Worm (Caenorhabditis elegans) whole organism, L1 larva: ENCODE results near the gene col-69.

Source experiments
- C34B4.2 ChIP-seq: sonication (generic microtip); optimal IDR thresholded peaks from 2 replicates; lab custom pipeline; 2017; ENCODE audit warnings: mild to moderate bottlenecking, missing genetic modification characterization, missing compliant biosample characterization
- Y116A8C.19 ChIP-seq: sonication (generic microtip); optimal IDR thresholded peaks from 2 replicates; lab custom pipeline; 2016; ENCODE audit warnings: missing compliant biosample characterization, missing genetic modification characterization, borderline replicate concordance
- alr-1 ChIP-seq: fragments of 200-800 bp; sonication (Bioruptor generic); optimal IDR thresholded peaks from 2 replicates; lab custom pipeline; 2018; ENCODE audit warnings: borderline replicate concordance, mild to moderate bottlenecking, missing genetic modification characterization, missing compliant biosample characterization
- ama-1 ChIP-seq: fragments of 150-350 bp; optimal IDR thresholded peaks from 2 replicates; lab custom pipeline; 2014
- blmp-1 ChIP-seq: fragments of 150-350 bp; optimal IDR thresholded peaks from 2 replicates; lab custom pipeline; 2014; ENCODE audit warnings: missing biosample characterization, missing genetic modification characterization
- ceh-63 ChIP-seq: fragments of 200-800 bp; sonication (Bioruptor generic); optimal IDR thresholded peaks from 2 replicates; lab custom pipeline; 2018; ENCODE audit warnings: mild to moderate bottlenecking, missing genetic modification characterization, missing compliant biosample characterization
- ceh-82 ChIP-seq, 3 experiments: fragments of 150-350 bp in 1 of 3; sonication (generic microtip) in 2 of 3; optimal IDR thresholded peaks; 2 replicates each; lab custom pipeline; 2014 to 2017; ENCODE audit warnings: missing biosample characterization in 3 of 3, missing genetic modification characterization in 3 of 3
- ceh-88 ChIP-seq: fragments of 200-800 bp; sonication (Bioruptor generic); IDR thresholded peaks from 2 replicates; pipeline ENCODE4 v1.3.6; 2022; ENCODE audit warnings: missing genetic modification characterization, missing compliant biosample characterization
- ceh-90 ChIP-seq: sonication (generic microtip); optimal IDR thresholded peaks from 2 replicates; lab custom pipeline; 2016; ENCODE audit warnings: missing genetic modification characterization, missing compliant biosample characterization
- ces-1 ChIP-seq: fragments of 150-350 bp; optimal IDR thresholded peaks from 2 replicates; lab custom pipeline; 2014; ENCODE audit warnings: missing biosample characterization, missing genetic modification reagents, missing genetic modification characterization
- dsc-1 ChIP-seq: sonication (generic microtip); optimal IDR thresholded peaks from 2 replicates; lab custom pipeline; 2016; ENCODE audit warnings: mild to moderate bottlenecking, missing genetic modification characterization, missing compliant biosample characterization
- efl-1 ChIP-seq, 4 experiments: fragments of 150-350 bp; optimal IDR thresholded peaks in 3 of 4; peaks in 1 of 4; 1 replicate in 1 of 4; 2 replicates in 3 of 4; lab custom pipeline; 2014; ENCODE audit warnings: missing biosample characterization in 2 of 4, missing genetic modification characterization in 2 of 4, missing genetic modification reagents in 2 of 4
- efl-3 ChIP-seq: fragments of 200-800 bp; sonication (Bioruptor generic); optimal IDR thresholded peaks from 2 replicates; lab custom pipeline; 2018; ENCODE audit warnings: mild to moderate bottlenecking, missing genetic modification characterization, missing compliant biosample characterization
- egl-27 ChIP-seq, 2 experiments: fragments of 150-350 bp in 1 of 2; sonication (generic microtip); optimal IDR thresholded peaks; 3 replicates each; lab custom pipeline; 2017 to 2018; ENCODE audit warnings: missing biosample characterization in 2 of 2, missing genetic modification characterization in 2 of 2, missing genetic modification reagents in 2 of 2
- fkh-10 ChIP-seq: sonication (generic microtip); optimal IDR thresholded peaks from 2 replicates; lab custom pipeline; 2017; ENCODE audit warnings: missing biosample characterization, missing genetic modification reagents, missing genetic modification characterization
- fkh-4 ChIP-seq: sonication (generic microtip); optimal IDR thresholded peaks from 2 replicates; lab custom pipeline; 2016; ENCODE audit warnings: missing compliant biosample characterization, missing genetic modification characterization, borderline replicate concordance
- fkh-8 ChIP-seq: sonication (generic microtip); optimal IDR thresholded peaks from 2 replicates; lab custom pipeline; 2016; ENCODE audit warnings: mild to moderate bottlenecking, missing genetic modification characterization, missing compliant biosample characterization
- fos-1 ChIP-seq: fragments of 150-350 bp; optimal IDR thresholded peaks from 2 replicates; lab custom pipeline; 2014; ENCODE audit warnings: missing biosample characterization, missing genetic modification characterization
- hlh-17 ChIP-seq: fragments of 200-800 bp; sonication (Bioruptor generic); optimal IDR thresholded peaks from 2 replicates; lab custom pipeline; 2018; ENCODE audit warnings: missing genetic modification characterization, mild to moderate bottlenecking, missing compliant biosample characterization, moderate library complexity, borderline replicate concordance
- hpl-2 ChIP-seq: fragments of 150-350 bp; optimal IDR thresholded peaks from 2 replicates; lab custom pipeline; 2014; ENCODE audit warnings: missing biosample characterization, missing genetic modification reagents, missing genetic modification characterization
- isw-1 ChIP-seq: fragments of 200-800 bp; sonication (Bioruptor generic); IDR thresholded peaks from 2 replicates; pipeline ENCODE4 v1.3.6; 2022; ENCODE audit warnings: missing genetic modification characterization, missing compliant biosample characterization
- jun-1 ChIP-seq: fragments of 150-350 bp; optimal IDR thresholded peaks from 2 replicates; lab custom pipeline; 2014; ENCODE audit warnings: missing biosample characterization, missing genetic modification reagents, missing genetic modification characterization
- lin-35 ChIP-seq, 2 experiments: fragments of 150-350 bp; optimal IDR thresholded peaks; 2 replicates each; lab custom pipeline; 2014; ENCODE audit warnings: missing biosample characterization in 2 of 2, missing genetic modification characterization in 2 of 2, missing genetic modification reagents in 2 of 2
- lin-39 ChIP-seq: fragments of 150-350 bp; optimal IDR thresholded peaks from 2 replicates; lab custom pipeline; 2014; ENCODE audit warnings: missing biosample characterization, missing genetic modification reagents, missing genetic modification characterization
- lir-3 ChIP-seq: sonication (generic microtip); optimal IDR thresholded peaks from 2 replicates; lab custom pipeline; 2016; ENCODE audit warnings: mild to moderate bottlenecking, missing genetic modification characterization, moderate library complexity, missing compliant biosample characterization; ENCODE audit not compliant: poor library complexity
- lsy-2 ChIP-seq, 2 experiments: fragments of 150-350 bp; optimal IDR thresholded peaks; 2 replicates each; lab custom pipeline; 2014; ENCODE audit warnings: missing biosample characterization in 2 of 2, missing genetic modification characterization in 2 of 2
- mef-2 ChIP-seq: fragments of 150-350 bp; optimal IDR thresholded peaks from 2 replicates; lab custom pipeline; 2014; ENCODE audit warnings: missing biosample characterization, missing genetic modification characterization
- nhr-11 ChIP-seq: fragments of 150-350 bp; optimal IDR thresholded peaks from 2 replicates; lab custom pipeline; 2014; ENCODE audit warnings: missing biosample characterization, missing genetic modification characterization
- nhr-19 ChIP-seq: fragments of 200-800 bp; sonication (Bioruptor generic); conservative IDR thresholded peaks from 2 replicates; pipeline ENCODE4 v1.3.6; 2022; ENCODE audit warnings: missing genetic modification characterization, missing compliant biosample characterization
- nhr-28 ChIP-seq: fragments of 150-350 bp; optimal IDR thresholded peaks from 2 replicates; lab custom pipeline; 2014; ENCODE audit warnings: missing biosample characterization, missing genetic modification characterization
- nhr-47 ChIP-seq: sonication (generic microtip); optimal IDR thresholded peaks from 2 replicates; lab custom pipeline; 2016; ENCODE audit warnings: mild to moderate bottlenecking, missing genetic modification characterization, moderate library complexity, missing compliant biosample characterization
- nhr-71 ChIP-seq: sonication (generic microtip); optimal IDR thresholded peaks from 2 replicates; lab custom pipeline; 2016; ENCODE audit warnings: mild to moderate bottlenecking, missing genetic modification characterization, moderate library complexity, missing compliant biosample characterization
- nhr-77 ChIP-seq: fragments of 150-350 bp; optimal IDR thresholded peaks from 2 replicates; lab custom pipeline; 2014; ENCODE audit warnings: missing biosample characterization, missing genetic modification characterization
- nhr-90 ChIP-seq: sonication (generic microtip); optimal IDR thresholded peaks from 2 replicates; lab custom pipeline; 2016; ENCODE audit warnings: mild to moderate bottlenecking, missing genetic modification characterization, missing compliant biosample characterization; ENCODE audit not compliant: poor library complexity
- pag-3 ChIP-seq: sonication (generic microtip); optimal IDR thresholded peaks from 2 replicates; lab custom pipeline; 2017; ENCODE audit warnings: missing genetic modification characterization, mild to moderate bottlenecking, missing compliant biosample characterization, antibody characterized with exemption, borderline replicate concordance; ENCODE audit not compliant: insufficient read depth
- pax-3 ChIP-seq: fragments of 200-800 bp; sonication (Bioruptor generic); optimal IDR thresholded peaks from 2 replicates; lab custom pipeline; 2018; ENCODE audit warnings: mild to moderate bottlenecking, missing genetic modification characterization, moderate library complexity, missing compliant biosample characterization
- rnt-1 ChIP-seq: sonication (generic microtip); optimal IDR thresholded peaks from 2 replicates; lab custom pipeline; 2016; ENCODE audit warnings: mild to moderate bottlenecking, missing genetic modification characterization, moderate library complexity, missing compliant biosample characterization
- snpc-4 ChIP-seq: fragments of 150-350 bp; optimal IDR thresholded peaks from 2 replicates; lab custom pipeline; 2014; ENCODE audit warnings: missing biosample characterization, missing genetic modification characterization
- sox-4 ChIP-seq: sonication (generic microtip); optimal IDR thresholded peaks from 2 replicates; lab custom pipeline; 2016; ENCODE audit warnings: missing genetic modification characterization, missing compliant biosample characterization
- sptf-1 ChIP-seq: fragments of 150-350 bp; optimal IDR thresholded peaks from 2 replicates; lab custom pipeline; 2014; ENCODE audit warnings: missing biosample characterization, missing genetic modification characterization
- sup-37 ChIP-seq: fragments of 200-800 bp; sonication (Bioruptor generic); optimal IDR thresholded peaks from 2 replicates; lab custom pipeline; 2018; ENCODE audit warnings: mild to moderate bottlenecking, missing genetic modification characterization, missing compliant biosample characterization
- tbx-2 ChIP-seq: sonication (generic microtip); optimal IDR thresholded peaks from 2 replicates; lab custom pipeline; 2016; ENCODE audit warnings: missing genetic modification characterization, missing compliant biosample characterization
- tlp-1 ChIP-seq: fragments of 150-350 bp; optimal IDR thresholded peaks from 2 replicates; lab custom pipeline; 2014; ENCODE audit warnings: missing biosample characterization, missing genetic modification characterization
- unc-86 ChIP-seq: sonication (generic microtip); optimal IDR thresholded peaks from 2 replicates; lab custom pipeline; 2016; ENCODE audit warnings: missing genetic modification characterization, missing compliant biosample characterization
- unc-98 ChIP-seq: fragments of 200-800 bp; sonication (Bioruptor generic); IDR thresholded peaks from 2 replicates; pipeline ENCODE4 v1.3.6; 2022; ENCODE audit warnings: missing genetic modification characterization, missing compliant biosample characterization
- vab-15 ChIP-seq: sonication (generic microtip); optimal IDR thresholded peaks from 2 replicates; lab custom pipeline; 2017; ENCODE audit warnings: missing genotype, mild to moderate bottlenecking, missing genetic modification characterization, missing compliant biosample characterization
- zag-1 ChIP-seq: fragments of 150-350 bp; optimal IDR thresholded peaks from 2 replicates; lab custom pipeline; 2014; ENCODE audit warnings: missing biosample characterization, missing genetic modification characterization

The col-69 gene

DNA sequence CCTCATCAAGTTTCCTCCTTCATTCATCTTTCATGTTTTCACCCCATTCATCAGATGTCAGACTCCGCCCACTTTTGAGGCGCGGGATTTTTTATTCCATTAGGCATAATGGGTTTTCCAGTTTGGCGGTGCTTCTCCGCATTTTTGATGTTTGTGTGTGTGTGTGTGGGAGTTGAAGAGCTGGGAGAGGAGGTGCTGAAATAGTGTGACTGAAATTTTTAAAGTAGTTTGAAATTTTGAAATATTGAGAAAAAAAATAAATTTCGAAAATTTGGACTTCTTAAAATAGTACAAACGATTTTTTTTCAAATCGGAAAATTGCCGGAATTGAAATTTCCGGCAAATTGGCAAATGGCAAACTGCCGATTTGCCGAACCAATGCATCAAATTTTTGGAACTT, 42.0 kb downstream of the col-69 start, which contains the start of gene scc-2:
Gene scc-2, minus strand, starts transcription at position 101 of the 400 bp plus-strand sequence.
- TF ChIP-seq sup-37 (no peak), fkh-10 (GFP tag; lab: Kevin White, UChicago) (no peak), efl-3 (GFP tag; lab: Kevin White, UChicago) (no peak), unc-86 (tag; lab: Kevin White, UChicago) (no peak), mef-2 (no peak), rnt-1 (tag; lab: Kevin White, UChicago) (no peak), lin-39 (tag; lab: Kevin White, UChicago) (no peak), fkh-8 (tag; lab: Kevin White, UChicago) (no peak), nhr-77 (tag; lab: Kevin White, UChicago) (no peak), isw-1 (GFP tag; lab: Robert Waterston, UW) (no peak), ceh-82 (tag; optimal IDR thresholded peaks at IDR 0.05; lab: Kevin White, UChicago) (no peak), lin-35 (GFP tag; optimal IDR thresholded peaks at IDR 0.05; lab: Kevin White, UChicago) (no peak), nhr-28 (tag; lab: Kevin White, UChicago) (no peak), nhr-71 (tag; lab: Kevin White, UChicago) (no peak), lsy-2 (tag; optimal IDR thresholded peaks at IDR 0.05; lab: Kevin White, UChicago) (no peak), sptf-1 (tag; lab: Kevin White, UChicago) (no peak), vab-15 (no peak), zag-1 (tag; lab: Kevin White, UChicago) (no peak), tbx-2 (tag; lab: Kevin White, UChicago) (no peak)

DNA sequence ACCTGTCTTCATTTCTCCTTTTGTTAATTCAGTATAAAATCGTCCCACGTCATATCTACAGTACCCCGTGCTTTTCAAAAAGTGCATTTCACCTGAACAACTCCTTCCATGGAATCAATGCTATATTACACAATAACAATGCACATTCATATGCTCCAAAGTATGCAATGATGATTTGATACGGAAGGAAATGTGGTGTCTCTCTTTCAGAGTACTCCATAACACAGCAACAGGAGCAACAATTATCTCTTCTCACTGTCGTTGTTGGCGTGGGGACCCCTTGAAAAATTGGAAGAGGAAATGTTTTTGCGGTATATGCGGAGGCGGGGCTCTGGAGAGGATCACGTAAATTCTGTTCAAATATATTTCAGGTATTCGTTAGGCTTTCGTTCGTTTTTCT, 48.0 kb downstream of the col-69 start, which contains the start of gene cat-2:
Gene cat-2, plus strand, starts transcription at position 301 of the 400 bp plus-strand sequence.
- TF ChIP-seq dsc-1 (tag; lab: Kevin White, UChicago) (no peak), ceh-90 (no peak), unc-98 (GFP tag; lab: Robert Waterston, UW) (no peak), Y116A8C.19 (tag; lab: Kevin White, UChicago) (no peak), ceh-63 (GFP tag; lab: Kevin White, UChicago) (no peak), pag-3 (tag; lab: Kevin White, UChicago) (no peak), alr-1 (tag; lab: Kevin White, UChicago) (no peak), nhr-47 (tag; lab: Kevin White, UChicago) (no peak), ama-1 (lab: Kevin White, UChicago) (no peak), fos-1 (tag; lab: Kevin White, UChicago) (no peak), efl-3 (GFP tag; lab: Kevin White, UChicago) (no peak), egl-27 (tag; optimal IDR thresholded peaks at IDR 0.05; lab: Kevin White, UChicago) (no peak), snpc-4 (tag; lab: Kevin White, UChicago) (no peak), vab-15 (no peak), lir-3 (no peak), tlp-1 (no peak), sox-4 (tag; lab: Kevin White, UChicago) (no peak)

DNA sequence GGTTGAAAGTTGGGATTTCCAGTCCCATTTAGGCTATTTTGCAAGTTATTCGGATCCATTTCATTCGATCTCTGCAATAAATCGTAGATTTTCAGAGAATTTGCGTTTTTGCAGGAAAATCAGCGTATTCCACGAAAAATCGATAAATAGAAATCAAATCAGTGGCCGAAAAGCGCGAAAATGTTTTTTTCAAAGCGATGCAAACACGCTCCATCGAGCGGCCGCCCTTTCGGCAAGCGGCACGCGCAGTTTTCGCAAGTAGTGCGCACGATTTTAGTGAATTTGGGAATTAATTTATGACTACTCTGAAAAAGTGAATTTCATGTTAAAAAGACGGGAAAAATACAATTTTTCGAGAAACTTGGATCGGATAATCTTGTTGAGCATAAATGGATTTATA, 50.4 kb downstream of the col-69 start:
- TF ChIP-seq ceh-88 (GFP tag; lab: Robert Waterston, UW) (peak; percentile 90), blmp-1 (peak; percentile 75), fkh-4 (tag; lab: Kevin White, UChicago) (peak; percentile 84), nhr-90 (peak; percentile 98), fos-1 (tag; lab: Kevin White, UChicago) (peak; percentile 92), hlh-17 (GFP tag; lab: Kevin White, UChicago) (no peak), ama-1 (lab: Kevin White, UChicago) (no peak), ceh-63 (GFP tag; lab: Kevin White, UChicago) (peak; percentile 11), lin-39 (tag; lab: Kevin White, UChicago) (peak; percentile 93), C34B4.2 (tag; lab: Kevin White, UChicago) (peak; percentile 64), vab-15 (peak; percentile 93), Y116A8C.19 (tag; lab: Kevin White, UChicago) (no peak), nhr-47 (tag; lab: Kevin White, UChicago) (peak; percentile 98), nhr-19 (GFP tag; lab: Robert Waterston, UW) (peak; percentile 96), lsy-2 (tag; optimal IDR thresholded peaks at IDR 0.05; lab: Kevin White, UChicago) (peak; percentile 95 to 96), efl-1 (optimal IDR thresholded peaks at IDR 0.05; lab: Kevin White, UChicago) (peak; percentile 95 to 97), efl-1 (GFP tag; optimal IDR thresholded peaks at IDR 0.05 in 1 of 2; lab: Kevin White, UChicago) (peak; percentile 88 to 99), nhr-11 (tag; lab: Kevin White, UChicago) (peak; percentile 85), jun-1 (peak; percentile 90), pax-3 (tag; lab: Kevin White, UChicago) (peak; percentile 91), rnt-1 (tag; lab: Kevin White, UChicago) (peak; percentile 98), ces-1 (GFP tag; lab: Kevin White, UChicago) (peak; percentile 93), mef-2 (peak; percentile 75), tlp-1 (no peak), hpl-2 (GFP tag; lab: Kevin White, UChicago) (peak; percentile 93)
